Fruit fly (Drosophila melanogaster) whole organism, wandering third instar larva: ENCODE results near the gene VhaPPA1-2.

Experiments used
- Abd-B ChIP-seq: fragments of >200 bp; optimal IDR thresholded peaks from 2 replicates; lab custom pipeline; 2017; ENCODE audit warnings: missing biosample characterization, missing genetic modification characterization
- CG32264 ChIP-seq: fragments of 200-800 bp; sonication (Bioruptor generic); optimal IDR thresholded peaks from 2 replicates; lab custom pipeline; 2016; ENCODE audit warnings: missing biosample characterization, missing genetic modification characterization
- CG9705 ChIP-seq: fragments of 200-800 bp; sonication (Bioruptor generic); optimal IDR thresholded peaks from 2 replicates; lab custom pipeline; 2018; ENCODE audit warnings: missing biosample characterization, mild to moderate bottlenecking, missing genetic modification characterization
- CrebA ChIP-seq: fragments of 200-800 bp; sonication (Bioruptor generic); optimal IDR thresholded peaks from 2 replicates; lab custom pipeline; 2016; ENCODE audit warnings: missing biosample characterization, mild to moderate bottlenecking, missing genetic modification characterization, borderline replicate concordance
- Dif ChIP-seq: fragments of 200-275, 200-300 bp; sonication (Bioruptor generic); optimal IDR thresholded peaks from 2 replicates; lab custom pipeline; 2018; ENCODE audit warnings: missing biosample characterization, missing genetic modification characterization; ENCODE audit not compliant: partially characterized antibody
- HLH106 ChIP-seq: fragments of 200-800 bp; optimal IDR thresholded peaks from 3 replicates; lab custom pipeline; 2019; ENCODE audit warnings: missing biosample characterization, mild to moderate bottlenecking, missing genetic modification characterization, moderate library complexity
- Hnf4 ChIP-seq: fragments of 200-800 bp; sonication (Bioruptor generic); optimal IDR thresholded peaks from 2 replicates; lab custom pipeline; 2016; ENCODE audit warnings: missing biosample characterization, mild to moderate bottlenecking, missing genetic modification characterization
- Hr78 ChIP-seq: fragments of >200 bp; optimal IDR thresholded peaks from 2 replicates; lab custom pipeline; 2017; ENCODE audit warnings: missing biosample characterization, missing genetic modification characterization
- Hr83 ChIP-seq: fragments of 200-300 bp; sonication (Bioruptor generic); optimal IDR thresholded peaks from 2 replicates; lab custom pipeline; 2016; ENCODE audit warnings: missing biosample characterization, mild to moderate bottlenecking, missing genetic modification characterization, moderate library complexity; ENCODE audit not compliant: poor library complexity, severe bottlenecking
- Jra ChIP-seq: sonication (Bioruptor generic); optimal IDR thresholded peaks from 2 replicates; lab custom pipeline; 2016; ENCODE audit warnings: missing biosample characterization, missing genetic modification characterization
- Myc ChIP-seq: fragments of >200 bp; optimal IDR thresholded peaks from 2 replicates; lab custom pipeline; 2017
- N ChIP-seq: fragments of >200 bp; optimal IDR thresholded peaks from 2 replicates; lab custom pipeline; 2018; ENCODE audit warnings: missing biosample characterization, missing external identifiers, missing genetic modification characterization
- OdsH ChIP-seq: fragments of 200-800 bp; sonication (Bioruptor generic); optimal IDR thresholded peaks from 2 replicates; lab custom pipeline; 2016; ENCODE audit warnings: missing biosample characterization, mild to moderate bottlenecking, missing genetic modification characterization
- Rel ChIP-seq, 2 experiments: fragments of 200-800 bp; sonication (Bioruptor generic) in 1 of 2; optimal IDR thresholded peaks; 2 replicates in 1 of 2; 3 replicates in 1 of 2; lab custom pipeline; 2016 to 2019; ENCODE audit warnings: mild to moderate bottlenecking in 2 of 2, missing biosample characterization in 2 of 2, missing genetic modification characterization in 2 of 2, moderate library complexity in 1 of 2
- Sp1 ChIP-seq: fragments of 200-800 bp; sonication (Bioruptor generic); optimal IDR thresholded peaks from 3 replicates; lab custom pipeline; 2019; ENCODE audit warnings: missing biosample characterization, mild to moderate bottlenecking, missing genetic modification characterization, moderate library complexity
- Vsx2 ChIP-seq: fragments of 200-300, 225-300 bp; sonication (Bioruptor generic); optimal IDR thresholded peaks from 2 replicates; lab custom pipeline; 2018; ENCODE audit warnings: missing biosample characterization, missing genetic modification characterization; ENCODE audit not compliant: partially characterized antibody
- br ChIP-seq: fragments of 200-800 bp; sonication (Bioruptor generic); optimal IDR thresholded peaks from 2 replicates; lab custom pipeline; 2016; ENCODE audit warnings: missing biosample characterization, missing genetic modification characterization
- dl ChIP-seq, 2 experiments: fragments of 175-275, 200-275 bp in 1 of 2; fragments of 200-275 bp in 1 of 2; sonication (Bioruptor generic); optimal IDR thresholded peaks; lab custom pipeline; 2018; ENCODE audit warnings: mild to moderate bottlenecking in 2 of 2, missing biosample characterization in 2 of 2, missing genetic modification characterization in 2 of 2, moderate library complexity in 2 of 2; ENCODE audit not compliant: partially characterized antibody in 2 of 2, insufficient read depth in 1 of 2
- dmrt93B ChIP-seq: fragments of 200-800 bp; sonication (Bioruptor generic); optimal IDR thresholded peaks from 2 replicates; lab custom pipeline; 2018; ENCODE audit warnings: missing biosample characterization, mild to moderate bottlenecking, missing genetic modification characterization
- dsf ChIP-seq: sonication (Bioruptor generic); optimal IDR thresholded peaks from 2 replicates; lab custom pipeline; 2016; ENCODE audit warnings: missing biosample characterization, missing genetic modification characterization, borderline replicate concordance
- ey ChIP-seq: fragments of 200-800 bp; sonication (Bioruptor generic); optimal IDR thresholded peaks from 2 replicates; lab custom pipeline; 2016; ENCODE audit warnings: missing biosample characterization, missing genetic modification characterization
- foxo ChIP-seq, 2 experiments: fragments of 200-800 bp; sonication (Bioruptor generic); optimal IDR thresholded peaks; 2 replicates in 1 of 2; 3 replicates in 1 of 2; lab custom pipeline; 2016 to 2017; ENCODE audit warnings: missing biosample characterization in 2 of 2, missing genetic modification characterization in 2 of 2
- fru ChIP-seq: fragments of 200-800 bp; sonication (Bioruptor generic); optimal IDR thresholded peaks from 3 replicates; lab custom pipeline; 2016; ENCODE audit warnings: missing biosample characterization, mild to moderate bottlenecking, missing genetic modification characterization
- h ChIP-seq: fragments of 200-800 bp; sonication (Bioruptor generic); optimal IDR thresholded peaks from 3 replicates; lab custom pipeline; 2016; ENCODE audit warnings: missing biosample characterization, mild to moderate bottlenecking, missing genetic modification characterization
- jim ChIP-seq: fragments of 175-275, 200-325 bp; sonication (Bioruptor generic); optimal IDR thresholded peaks from 2 replicates; lab custom pipeline; 2016; ENCODE audit warnings: missing biosample characterization, mild to moderate bottlenecking, missing genetic modification characterization
- lola ChIP-seq: fragments of >200 bp; optimal IDR thresholded peaks from 2 replicates; lab custom pipeline; 2017; ENCODE audit warnings: missing biosample characterization, missing genetic modification characterization
- pan ChIP-seq: fragments of >200 bp; optimal IDR thresholded peaks from 2 replicates; lab custom pipeline; 2017
- psq ChIP-seq: fragments of 200-800 bp; sonication (Bioruptor generic); optimal IDR thresholded peaks from 3 replicates; lab custom pipeline; 2017; ENCODE audit warnings: missing biosample characterization, mild to moderate bottlenecking, missing genetic modification characterization, moderate library complexity
- rgr ChIP-seq: fragments of 200-800 bp; sonication (Bioruptor generic); optimal IDR thresholded peaks from 3 replicates; lab custom pipeline; 2016; ENCODE audit warnings: missing biosample characterization, mild to moderate bottlenecking, missing genetic modification characterization
- sage ChIP-seq: fragments of 200-800 bp; sonication (Bioruptor generic); optimal IDR thresholded peaks from 2 replicates; lab custom pipeline; 2016; ENCODE audit warnings: missing biosample characterization, mild to moderate bottlenecking, missing genetic modification characterization
- sv ChIP-seq: fragments of 200-800 bp; sonication (Bioruptor generic); optimal IDR thresholded peaks from 3 replicates; lab custom pipeline; 2016; ENCODE audit warnings: missing biosample characterization, missing genetic modification characterization
- tai ChIP-seq: sonication (Bioruptor generic); optimal IDR thresholded peaks from 2 replicates; lab custom pipeline; 2016; ENCODE audit warnings: missing biosample characterization, missing genetic modification characterization
- usp ChIP-seq: fragments of >200 bp; optimal IDR thresholded peaks from 2 replicates; lab custom pipeline; 2017; ENCODE audit warnings: missing biosample characterization, missing genetic modification characterization
- woc ChIP-seq: sonication (Bioruptor generic); optimal IDR thresholded peaks from 2 replicates; lab custom pipeline; 2016; ENCODE audit warnings: missing biosample characterization, mild to moderate bottlenecking, missing genetic modification characterization

VhaPPA1-2 gene

DNA sequence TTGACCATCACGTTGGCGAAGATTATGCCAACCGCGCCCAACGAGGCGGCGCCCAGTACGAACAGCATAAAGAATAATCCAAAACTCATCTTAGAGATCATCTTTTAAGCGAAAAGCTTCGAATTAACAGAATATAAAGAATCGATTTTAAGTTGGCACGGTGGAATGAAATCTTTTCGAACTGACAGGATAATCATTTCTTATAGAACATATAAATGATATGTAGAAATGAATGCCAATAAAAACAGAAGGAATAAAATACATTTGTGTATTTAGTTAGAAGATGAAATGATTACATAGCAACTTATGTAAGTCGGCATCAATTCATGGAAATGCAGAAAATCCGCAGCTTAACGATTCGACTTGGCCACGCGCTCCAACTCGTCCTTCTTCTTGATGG is at the start of gene VhaPPA1-2:
VhaPPA1-2 (minus strand) TSS at position 101 of the 400 bp plus-strand sequence.
- no peak for TF ChIP-seq dmrt93B
- no peak for TF ChIP-seq CG32264
- no peak for TF ChIP-seq jim
- no peak for TF ChIP-seq sv
- no peak for TF ChIP-seq pan (lab: Kevin White, UChicago)
- no peak for TF ChIP-seq dsf (GFP tag; lab: Kevin White, UChicago)
- TF ChIP-seq CrebA (GFP tag; lab: Kevin White, UChicago) = no peak
- no peak for TF ChIP-seq Vsx2 (GFP tag; lab: Kevin White, UChicago)
- TF ChIP-seq Sp1 = no peak
- TF ChIP-seq Hnf4 = no peak
- no peak for TF ChIP-seq Abd-B (GFP tag; lab: Kevin White, UChicago)
- TF ChIP-seq rgr (GFP tag; lab: Kevin White, UChicago) = no peak
- TF ChIP-seq N (GFP tag; lab: Kevin White, UChicago) = no peak
- no peak for TF ChIP-seq Dif (GFP tag; lab: Kevin White, UChicago)
- TF ChIP-seq CG9705 (GFP tag; lab: Kevin White, UChicago) = no peak
- TF ChIP-seq HLH106 (tag; lab: Kevin White, UChicago) = no peak
- no peak for TF ChIP-seq OdsH (GFP tag; lab: Kevin White, UChicago)
- no peak for TF ChIP-seq h (GFP tag; lab: Kevin White, UChicago)
- TF ChIP-seq fru (GFP tag; lab: Kevin White, UChicago) = no peak
- TF ChIP-seq Rel (GFP tag; optimal IDR thresholded peaks at IDR 0.05; lab: Kevin White, UChicago) = no peak
- TF ChIP-seq Rel (tag; optimal IDR thresholded peaks at IDR 0.05; lab: Kevin White, UChicago) = no peak

DNA sequence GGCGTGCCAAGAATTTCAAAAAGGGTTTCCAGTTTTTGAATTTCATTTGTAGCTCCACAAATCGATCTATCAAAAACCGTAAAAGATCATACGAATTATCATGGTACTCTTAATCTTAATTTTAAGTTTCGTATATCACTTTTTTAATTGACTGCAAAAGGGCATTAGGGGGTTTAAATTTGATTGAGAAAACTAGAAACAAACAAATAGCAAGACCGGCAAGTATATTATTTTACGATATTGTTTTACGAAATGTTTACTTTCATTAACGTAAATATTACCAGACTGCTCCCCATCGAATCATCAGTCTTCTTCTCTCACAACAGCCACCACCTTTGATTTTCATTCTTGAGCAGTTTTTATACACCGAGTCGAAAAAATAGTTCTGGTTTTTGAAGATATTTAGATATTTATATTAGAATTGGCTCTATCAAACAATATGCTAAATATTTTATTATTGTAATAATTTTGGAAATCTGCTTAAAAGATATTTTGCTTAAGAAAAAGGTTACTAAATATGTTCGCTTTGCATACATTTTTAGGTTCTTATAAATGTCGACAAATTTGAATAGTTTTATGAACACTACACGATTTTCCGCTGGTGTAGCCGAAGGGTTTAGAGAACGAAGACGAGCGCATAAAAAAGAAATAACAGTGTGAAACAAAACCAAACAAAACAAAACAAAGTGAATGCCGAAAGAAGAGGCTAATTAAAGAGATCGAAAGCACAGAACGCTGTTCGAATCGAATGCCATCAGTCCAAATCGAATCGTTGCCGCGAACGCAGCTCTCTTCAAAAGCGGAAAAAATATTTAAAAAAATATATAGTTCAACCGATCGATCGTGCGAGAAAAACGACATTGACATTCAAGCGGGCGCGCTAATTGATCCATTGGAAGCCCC is 18.1 kb upstream of the VhaPPA1-2 start, which contains the start of gene Sdr:
Sdr (plus strand) TSS at position 702 of the 903 bp plus-strand sequence.
- TF ChIP-seq dl (GFP tag; optimal IDR thresholded peaks at IDR 0.05; lab: Kevin White, UChicago; ENCODE audit: insufficient read depth in 1 of 2, partially characterized antibody in 2 of 2) (no peak), sage (GFP tag; lab: Kevin White, UChicago) (peak; percentile 22), HLH106 (tag; lab: Kevin White, UChicago) (peak; percentile 79), br (no peak), pan (lab: Kevin White, UChicago) (no peak), Rel (GFP tag; optimal IDR thresholded peaks at IDR 0.05; lab: Kevin White, UChicago) (no peak), Rel (tag; optimal IDR thresholded peaks at IDR 0.05; lab: Kevin White, UChicago) (peak; percentile 32), psq (GFP tag; lab: Kevin White, UChicago) (peak; percentile 77), Jra (GFP tag; lab: Kevin White, UChicago) (no peak), dsf (GFP tag; lab: Kevin White, UChicago) (no peak), Abd-B (GFP tag; lab: Kevin White, UChicago) (no peak), jim (no peak), rgr (GFP tag; lab: Kevin White, UChicago) (peak; percentile 66), OdsH (GFP tag; lab: Kevin White, UChicago) (peak; percentile 71), N (GFP tag; lab: Kevin White, UChicago) (no peak), Sp1 (peak; percentile 84), foxo (GFP tag; optimal IDR thresholded peaks at IDR 0.05; lab: Kevin White, UChicago) (peak in 1 of 2 experiments; percentile 84), Hnf4 (no peak), usp (no peak), Hr78 (no peak), dmrt93B (peak; percentile 67), Hr83 (GFP tag; lab: Kevin White, UChicago) (no peak), woc (GFP tag; lab: Kevin White, UChicago) (peak; percentile 75), Myc (no peak), fru (GFP tag; lab: Kevin White, UChicago) (peak; percentile 77), sv (no peak), ey (GFP tag; lab: Kevin White, UChicago) (peak; percentile 61), lola (no peak), CG9705 (GFP tag; lab: Kevin White, UChicago) (peak; percentile 49), tai (GFP tag; lab: Kevin White, UChicago) (peak; percentile 37), CrebA (GFP tag; lab: Kevin White, UChicago) (no peak), CG32264 (no peak), h (GFP tag; lab: Kevin White, UChicago) (peak; percentile 80), Vsx2 (GFP tag; lab: Kevin White, UChicago) (peak; percentile 90)
- TF ChIP-seq, all 38 proteins: peak for 16
